Worm (Caenorhabditis elegans): ENCODE data around the gene F02D10.2.

Gene F02D10.2

ce11 chrX:13469047-13469633 lies 5.4 kb upstream of the F02D10.2 start, which contains the start of gene col-184 (continued):
- no peak for TF ChIP-seq ctbp-1 (GFP tag; IDR thresholded peaks at IDR 0.05)
- no peak for TF ChIP-seq lim-7 (GFP tag; IDR thresholded peaks at IDR 0.05)
- no peak for TF ChIP-seq fos-1 (tag; optimal IDR thresholded peaks at IDR 0.05)
- no peak for TF ChIP-seq T26A8.4 (GFP tag; IDR thresholded peaks at IDR 0.05)
- TF ChIP-seq ceh-20 (GFP tag; IDR thresholded peaks at IDR 0.05), result 0 out of 2 replicates have a peak, but pooled peaks have one; percentile 31
- TF ChIP-seq dmd-6 (GFP tag; IDR thresholded peaks at IDR 0.05), result peak; percentile 28; the same call in 1 of the 2 replicates
- TF ChIP-seq mxl-2 (GFP tag; conservative IDR thresholded peaks at IDR 0.05), result no peak
- no peak for TF ChIP-seq ceh-44 (GFP tag; IDR thresholded peaks at IDR 0.05)

- TF ChIP-seq lin-13 (GFP tag; optimal IDR thresholded peaks at IDR 0.05) (no peak), pha-4 (GFP tag; IDR thresholded peaks at IDR 0.05) (peak; percentile 7; the same call in 1 of the 2 replicates), pha-4 (tag; optimal IDR thresholded peaks at IDR 0.05) (no peak), F44E2.7 (GFP tag; IDR thresholded peaks at IDR 0.05) (no peak), unc-130 (GFP tag; optimal IDR thresholded peaks at IDR 0.05) (no peak), ceh-28 (tag; optimal IDR thresholded peaks at IDR 0.05) (no peak), tra-1 (GFP tag; IDR thresholded peaks at IDR 0.05) (no peak), daf-12 (tag; optimal IDR thresholded peaks at IDR 0.05) (no peak), dve-1 (tag; optimal IDR thresholded peaks at IDR 0.05; ENCODE audit: insufficient read depth) (no peak), lin-1 (GFP tag; IDR thresholded peaks at IDR 0.05) (no peak), set-16 (GFP tag; IDR thresholded peaks at IDR 0.05) (peak; percentile 96), nhr-48 (tag; optimal IDR thresholded peaks at IDR 0.05) (no peak), cey-2 (tag; optimal IDR thresholded peaks at IDR 0.05; ENCODE audit: borderline replicate concordance, insufficient read depth) (no peak), unc-62 (GFP tag; optimal IDR thresholded peaks at IDR 0.05 in 1 of 2) (peak in 1 of 2 experiments; percentile 99), unc-62 (tag; optimal IDR thresholded peaks at IDR 0.05) (no peak), skn-1 (tag; optimal IDR thresholded peaks at IDR 0.05) (no peak), spr-3 (GFP tag; optimal IDR thresholded peaks at IDR 0.05) (no peak)
Observed at ce11 chrX:13466926-13467866, 3.5 kb upstream of the F02D10.2 start, which contains the start of gene col-183. Gene col-183 (minus strand): TSS chrX:13467764.

DNA sequence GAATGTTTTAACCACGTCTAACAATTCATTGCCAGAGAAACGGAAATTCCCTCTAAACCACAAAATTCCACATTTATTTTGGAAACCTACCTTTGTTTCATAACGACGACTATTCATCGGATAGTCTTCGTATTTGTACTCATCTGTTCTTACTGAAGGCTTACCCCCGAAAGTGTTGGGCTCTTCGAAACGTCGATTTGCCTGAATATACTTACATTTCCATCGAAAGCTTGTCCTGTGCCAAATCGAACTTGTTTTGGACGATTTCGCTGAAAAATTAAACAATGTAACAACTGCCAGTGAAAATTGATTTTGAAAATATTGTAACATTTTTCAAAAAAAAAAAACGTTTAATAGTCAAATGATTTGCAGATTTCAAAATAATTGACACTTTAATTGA lies 1.2 kb downstream of the F02D10.2 start, which contains the start of gene F02D10.3:
TSS of gene F02D10.3 (minus strand) at position 101 of the 400 bp plus-strand sequence.
- TF ChIP-seq dmd-6 (GFP tag; IDR thresholded peaks at IDR 0.05) (no peak), F26F4.8 (GFP tag; conservative IDR thresholded peaks at IDR 0.05) (no peak), ceh-32 (tag; optimal IDR thresholded peaks at IDR 0.05; ENCODE audit: poor library complexity) (no peak), ctbp-1 (GFP tag; IDR thresholded peaks at IDR 0.05) (no peak), F37D6.2 (tag; optimal IDR thresholded peaks at IDR 0.05) (no peak), aly-2 (tag; optimal IDR thresholded peaks at IDR 0.05) (no peak), vab-7 (GFP tag; IDR thresholded peaks at IDR 0.05) (no peak), zfp-3 (GFP tag; conservative IDR thresholded peaks at IDR 0.05) (no peak), ceh-20 (GFP tag; IDR thresholded peaks at IDR 0.05) (no peak), rbr-2 (tag; optimal IDR thresholded peaks at IDR 0.05) (no peak), nhr-237 (tag; optimal IDR thresholded peaks at IDR 0.05) (no peak), hlh-30 (tag; optimal IDR thresholded peaks at IDR 0.05; ENCODE audit: insufficient read depth) (no peak), ceh-62 (tag; optimal IDR thresholded peaks at IDR 0.05) (no peak), zip-11 (GFP tag; IDR thresholded peaks at IDR 0.05) (no peak), lin-13 (GFP tag; optimal IDR thresholded peaks at IDR 0.05) (no peak), spr-3 (GFP tag; optimal IDR thresholded peaks at IDR 0.05) (no peak), ztf-7 (tag; optimal IDR thresholded peaks at IDR 0.05) (no peak)

Data from whole organism, L4 larva.